Worm (Caenorhabditis elegans) whole organism, L4/young adult: Measurements from ENCODE around the gene dmsr-11.

Experiments
- W03F9.2 ChIP-seq: fragments of 150-350 bp; optimal IDR thresholded peaks from 2 replicates; lab custom pipeline; 2014; ENCODE audit warnings: missing biosample characterization, missing genetic modification characterization
- dao-5 ChIP-seq: sonication (generic microtip); optimal IDR thresholded peaks from 2 replicates; lab custom pipeline; 2016; ENCODE audit warnings: missing genotype, missing genetic modification characterization, moderate library complexity, missing compliant biosample characterization
- him-1 ChIP-seq: sonication (generic microtip); optimal IDR thresholded peaks from 2 replicates; lab custom pipeline; 2016; ENCODE audit warnings: missing genotype, missing genetic modification reagents, missing genetic modification characterization, missing compliant biosample characterization

- TF ChIP-seq dao-5 (tag; lab: Kevin White, UChicago) (no peak), him-1 (no peak), W03F9.2 (tag; lab: Kevin White, UChicago) (no peak)
These were observed 25.4 kb downstream of the dmsr-11 start for ce11 chrV:6778457-6778856.
